Worm (Caenorhabditis elegans): ENCODE measurements around the gene nhr-155.

DNA sequence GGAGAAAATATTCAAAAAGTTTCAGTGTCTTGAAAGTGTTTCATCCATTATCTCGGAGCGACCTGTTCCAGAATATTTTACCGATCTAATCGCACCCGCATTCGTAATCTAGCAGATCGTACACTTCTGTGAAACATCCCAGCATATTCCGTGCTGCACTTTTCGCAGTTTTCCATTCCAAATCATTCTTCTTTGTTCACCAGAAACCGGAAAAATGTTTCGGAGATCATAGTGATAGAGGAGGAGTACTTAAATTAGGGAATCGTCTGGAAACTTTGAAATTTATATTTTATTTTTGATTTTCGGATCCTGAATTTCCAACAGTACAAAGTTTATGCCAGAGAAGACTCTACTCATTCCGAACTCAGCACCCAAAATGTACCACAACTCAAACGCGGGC lies 46.2 kb downstream of the nhr-155 start, which contains the start of gene K06H6.2:
- TF ChIP-seq ceh-18 (tag; optimal IDR thresholded peaks at IDR 0.05) (no peak), unc-86 (tag; optimal IDR thresholded peaks at IDR 0.05) (no peak), pqm-1 (tag; optimal IDR thresholded peaks at IDR 0.05) (no peak), tbx-7 (tag; optimal IDR thresholded peaks at IDR 0.05) (no peak), ceh-45 (GFP tag; IDR thresholded peaks at IDR 0.05) (no peak)

Data from whole organism, late embryonic.